Worm (Caenorhabditis elegans) whole organism, L3 larva: ENCODE results near the gene dnj-15.

Experiments
- ceh-82 ChIP-seq: fragments of 150-350 bp; optimal IDR thresholded peaks from 2 replicates; lab custom pipeline; 2014; ENCODE audit warnings: missing biosample characterization, missing genetic modification characterization
- fos-1 ChIP-seq: fragments of 150-350 bp; optimal IDR thresholded peaks from 2 replicates; lab custom pipeline; 2014; ENCODE audit warnings: missing biosample characterization, missing genetic modification characterization
- lin-15B ChIP-seq: fragments of 150-350 bp; optimal IDR thresholded peaks from 2 replicates; lab custom pipeline; 2014; ENCODE audit warnings: missing biosample characterization, missing genetic modification characterization
- nhr-28 ChIP-seq: fragments of 150-350 bp; optimal IDR thresholded peaks from 2 replicates; lab custom pipeline; 2014; ENCODE audit warnings: missing biosample characterization, missing genetic modification characterization
- ztf-4 ChIP-seq: fragments of 150-350 bp; optimal IDR thresholded peaks from 2 replicates; lab custom pipeline; 2014; ENCODE audit warnings: missing biosample characterization, missing genetic modification characterization

ce11 chrIV:4219983-4220382, 43.8 kb downstream of the dnj-15 start, which contains the start of gene F30B5.11:
- TF ChIP-seq nhr-28 (tag; lab: Kevin White, UChicago) (no peak), ceh-82 (tag; lab: Kevin White, UChicago) (no peak), fos-1 (tag; lab: Kevin White, UChicago) (no peak), ztf-4 (tag; lab: Kevin White, UChicago) (no peak), lin-15B (no peak)
